Worm (Caenorhabditis elegans): ENCODE results near the gene K01A11.1.

DNA sequence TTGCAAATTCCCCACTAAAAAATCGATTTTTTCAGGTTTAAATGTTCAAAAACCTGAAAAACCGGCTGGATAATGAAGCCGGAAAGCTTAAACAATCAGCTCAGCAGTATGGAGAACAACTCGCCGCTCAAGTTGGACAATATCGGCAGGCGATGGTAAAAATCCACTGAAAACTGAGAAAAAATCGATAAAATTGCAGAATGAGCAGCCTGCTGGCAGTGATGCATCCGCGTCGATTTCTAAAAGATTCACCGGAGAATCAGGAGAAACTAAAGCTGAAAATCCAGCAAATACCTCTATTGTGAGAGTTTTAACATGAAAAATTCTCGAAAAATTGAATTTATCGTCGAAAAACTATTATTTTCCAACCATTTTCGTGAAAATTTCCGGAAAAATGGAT is 25.8 kb downstream of the K01A11.1 start, which contains the start of gene golg-4:
- TF ChIP-seq ref-1 (GFP tag; conservative IDR thresholded peaks at IDR 0.05): no peak
- TF ChIP-seq ztf-23 (GFP tag; IDR thresholded peaks at IDR 0.05): no peak
- TF ChIP-seq klf-2 (GFP tag; conservative IDR thresholded peaks at IDR 0.05): no peak
- no peak for TF ChIP-seq flt-1 (GFP tag; IDR thresholded peaks at IDR 0.05)
- no peak for TF ChIP-seq tab-1 (GFP tag; IDR thresholded peaks at IDR 0.05)
